Worm (Caenorhabditis elegans): ENCODE data around the gene T15B12.2.

The T15B12.2 gene

DNA sequence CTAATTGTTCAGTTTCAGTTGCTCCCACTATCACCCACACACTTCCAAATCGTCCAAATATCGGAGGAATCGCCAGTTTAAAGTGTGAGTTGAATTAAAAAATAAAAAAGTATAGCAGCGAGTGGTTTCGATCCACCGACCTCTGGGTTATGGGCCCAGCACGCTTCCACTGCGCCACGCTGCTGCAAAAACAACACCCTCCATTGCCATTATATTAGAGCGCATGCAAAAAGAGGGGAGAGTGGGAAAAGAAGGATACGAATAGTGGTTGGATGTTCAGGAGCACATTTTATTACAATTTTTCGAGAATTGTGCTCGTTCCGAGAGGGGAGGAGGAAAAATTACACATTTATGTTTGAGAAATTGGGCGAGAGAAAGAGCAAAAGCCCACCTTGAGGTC lies 6.8 kb downstream of the T15B12.2 start (continued):
- TF ChIP-seq mef-2 (tag; optimal IDR thresholded peaks at IDR 0.05) (no peak), ama-1 (optimal IDR thresholded peaks at IDR 0.05) (no peak), lin-13 (GFP tag; optimal IDR thresholded peaks at IDR 0.05) (no peak), Y116A8C.19 (tag; optimal IDR thresholded peaks at IDR 0.05; ENCODE audit: borderline replicate concordance) (no peak), unc-62 (GFP tag; optimal IDR thresholded peaks at IDR 0.05) (no peak), blmp-1 (tag; optimal IDR thresholded peaks at IDR 0.05) (peak; percentile 7), C34B4.2 (tag; optimal IDR thresholded peaks at IDR 0.05) (no peak), sox-4 (tag; optimal IDR thresholded peaks at IDR 0.05) (no peak), nhr-77 (tag; optimal IDR thresholded peaks at IDR 0.05) (peak; percentile 32), snpc-4 (tag; optimal IDR thresholded peaks at IDR 0.05) (no peak), lir-3 (tag; optimal IDR thresholded peaks at IDR 0.05; ENCODE audit: poor library complexity) (no peak), nhr-11 (tag; optimal IDR thresholded peaks at IDR 0.05) (no peak), alr-1 (tag; optimal IDR thresholded peaks at IDR 0.05; ENCODE audit: borderline replicate concordance) (no peak), mdl-1 (tag; optimal IDR thresholded peaks at IDR 0.05) (peak in 1 of 2 experiments; percentile 37), F16B12.6 (tag; optimal IDR thresholded peaks at IDR 0.05) (no peak), tbx-2 (tag; optimal IDR thresholded peaks at IDR 0.05) (peak; percentile 57), vab-15 (tag; optimal IDR thresholded peaks at IDR 0.05) (peak; percentile 27), efl-3 (GFP tag; optimal IDR thresholded peaks at IDR 0.05) (no peak), ztf-11 (tag; optimal IDR thresholded peaks at IDR 0.05) (peak in 1 of 2 experiments; percentile 51), ceh-90 (tag; optimal IDR thresholded peaks at IDR 0.05) (no peak), mep-1 (tag; optimal IDR thresholded peaks at IDR 0.05) (peak; percentile 64), nhr-76 (tag; optimal IDR thresholded peaks at IDR 0.05) (peak; percentile 12), fkh-10 (GFP tag; optimal IDR thresholded peaks at IDR 0.05) (no peak), nhr-19 (GFP tag; conservative IDR thresholded peaks at IDR 0.05) (peak; percentile 81), egl-27 (tag; optimal IDR thresholded peaks at IDR 0.05) (no peak), dsc-1 (tag; optimal IDR thresholded peaks at IDR 0.05) (peak; percentile 76), unc-130 (tag; optimal IDR thresholded peaks at IDR 0.05) (no peak), unc-30 (tag; optimal IDR thresholded peaks at IDR 0.05) (no peak), irx-1 (tag; optimal IDR thresholded peaks at IDR 0.05) (peak; percentile 33), isw-1 (GFP tag; IDR thresholded peaks at IDR 0.05) (no peak; the same call in 1 of the 2 replicates), skn-1 (tag; optimal IDR thresholded peaks at IDR 0.05) (peak; percentile 59), nhr-237 (tag; optimal IDR thresholded peaks at IDR 0.05) (no peak), ceh-88 (GFP tag; IDR thresholded peaks at IDR 0.05) (0 out of 2 replicates have a peak, but pooled peaks have one; percentile 8), lin-35 (GFP tag; optimal IDR thresholded peaks at IDR 0.05) (peak; percentile 43 to 61), fos-1 (tag; optimal IDR thresholded peaks at IDR 0.05) (no peak), lsy-2 (tag; optimal IDR thresholded peaks at IDR 0.05) (peak; percentile 55 to 63), nhr-12 (tag; optimal IDR thresholded peaks at IDR 0.05) (no peak), zag-1 (tag; optimal IDR thresholded peaks at IDR 0.05) (no peak), nhr-85 (tag) (no peak), zip-4 (GFP tag; optimal IDR thresholded peaks at IDR 0.05) (peak; percentile 34), xbp-1 (tag; optimal IDR thresholded peaks at IDR 0.05) (peak; percentile 57), mab-9 (GFP tag; IDR thresholded peaks at IDR 0.05) (no peak), fkh-8 (tag; optimal IDR thresholded peaks at IDR 0.05) (peak; percentile 28), hlh-4 (tag; optimal IDR thresholded peaks at IDR 0.05) (no peak)

DNA sequence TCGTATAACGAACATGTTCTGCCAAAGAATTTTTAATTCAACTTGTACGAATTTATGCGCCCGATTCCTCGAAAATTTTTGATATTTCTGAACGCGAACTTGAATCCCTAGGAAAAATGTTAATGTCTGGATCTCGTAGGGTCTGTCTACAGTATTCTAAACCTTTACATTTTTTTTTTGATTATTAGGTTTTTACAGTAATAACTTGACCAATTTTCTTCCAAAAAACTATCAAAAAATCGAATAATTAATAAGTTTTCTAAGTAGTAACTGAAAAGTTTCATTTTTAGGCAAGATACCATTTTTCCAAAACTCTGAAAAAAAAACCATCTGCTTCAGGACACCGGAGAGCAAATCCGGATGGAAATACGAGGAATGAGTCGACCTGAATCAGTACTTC lies 7.4 kb downstream of the T15B12.2 start:
- TF ChIP-seq skn-1 (tag; optimal IDR thresholded peaks at IDR 0.05) (no peak), nhr-85 (tag) (no peak), lin-39 (tag; optimal IDR thresholded peaks at IDR 0.05) (no peak), lin-35 (GFP tag; optimal IDR thresholded peaks at IDR 0.05) (no peak), mef-2 (tag; optimal IDR thresholded peaks at IDR 0.05) (no peak), aha-1 (tag; optimal IDR thresholded peaks at IDR 0.05) (no peak), F16B12.6 (tag; optimal IDR thresholded peaks at IDR 0.05) (no peak), nhr-77 (tag; optimal IDR thresholded peaks at IDR 0.05) (no peak), mdl-1 (tag; optimal IDR thresholded peaks at IDR 0.05) (no peak), fkh-4 (tag; optimal IDR thresholded peaks at IDR 0.05; ENCODE audit: borderline replicate concordance) (no peak), ztf-4 (tag; optimal IDR thresholded peaks at IDR 0.05) (no peak), dpl-1 (GFP tag; optimal IDR thresholded peaks at IDR 0.05) (no peak), swsn-7 (tag; optimal IDR thresholded peaks at IDR 0.05) (no peak), lir-3 (tag; optimal IDR thresholded peaks at IDR 0.05; ENCODE audit: poor library complexity) (no peak), sox-4 (tag; optimal IDR thresholded peaks at IDR 0.05) (no peak), nhr-47 (tag; optimal IDR thresholded peaks at IDR 0.05) (no peak), ces-1 (GFP tag; optimal IDR thresholded peaks at IDR 0.05) (no peak), lin-15B (tag; optimal IDR thresholded peaks at IDR 0.05) (no peak), nhr-76 (tag; optimal IDR thresholded peaks at IDR 0.05) (no peak), ceh-90 (tag; optimal IDR thresholded peaks at IDR 0.05) (no peak)
